Worm (Caenorhabditis elegans): ENCODE measurements around the gene dmsr-13.

Gene dmsr-13

ce11 chrV:6835242-6835641 lies 15.5 kb upstream of the dmsr-13 start, which contains the start of the genes T15B7.14 and col-143:
TSS of gene T15B7.14 (minus strand) at chrV:6835342.
TSS of gene col-143 (plus strand) at chrV:6835635.
- TF ChIP-seq ceh-27 (GFP tag; optimal IDR thresholded peaks at IDR 0.05), result no peak
- TF ChIP-seq lin-54 (GFP tag; optimal IDR thresholded peaks at IDR 0.05), result no peak
- TF ChIP-seq mes-4 (tag; optimal IDR thresholded peaks at IDR 0.05), result no peak
- no peak for TF ChIP-seq madf-6 (GFP tag; IDR thresholded peaks at IDR 0.05)
- TF ChIP-seq ceh-91 (GFP tag; IDR thresholded peaks at IDR 0.05), result no peak
- no peak for TF ChIP-seq nfya-2 (GFP tag; IDR thresholded peaks at IDR 0.05)
- no peak for TF ChIP-seq hrde-1 (tag; optimal IDR thresholded peaks at IDR 0.05; ENCODE audit: borderline replicate concordance)
- no peak for TF ChIP-seq ztf-22 (GFP tag; optimal IDR thresholded peaks at IDR 0.05)
- TF ChIP-seq C17E4.6 (GFP tag; IDR thresholded peaks at IDR 0.05), result no peak
- TF ChIP-seq nfya-1 (tag; optimal IDR thresholded peaks at IDR 0.05; ENCODE audit: borderline replicate concordance, insufficient read depth), result no peak
- no peak for TF ChIP-seq aptf-2 (GFP tag; conservative IDR thresholded peaks at IDR 0.05)
- TF ChIP-seq nfyb-1 (GFP tag; IDR thresholded peaks at IDR 0.05), result no peak
- no peak for TF ChIP-seq ztf-3 (GFP tag; optimal IDR thresholded peaks at IDR 0.05)
- no peak for TF ChIP-seq ekl-4 (GFP tag; IDR thresholded peaks at IDR 0.05)
- no peak for TF ChIP-seq F49E8.2 (tag; optimal IDR thresholded peaks at IDR 0.05; ENCODE audit: insufficient read depth)
- no peak for TF ChIP-seq B0261.1 (tag; optimal IDR thresholded peaks at IDR 0.05)
- TF ChIP-seq cebp-1 (GFP tag; IDR thresholded peaks at IDR 0.05), result no peak
- TF ChIP-seq cebp-1 (tag; optimal IDR thresholded peaks at IDR 0.05), result no peak
- no peak for TF ChIP-seq lsl-1 (GFP tag; optimal IDR thresholded peaks at IDR 0.05)
- no peak for TF ChIP-seq mcd-1 (GFP tag; IDR thresholded peaks at IDR 0.05)
- TF ChIP-seq snpc-3.4 (tag; optimal IDR thresholded peaks at IDR 0.05), result no peak

ce11 chrV:6831539-6831938 lies 11.8 kb upstream of the dmsr-13 start:
- no peak for TF ChIP-seq ceh-58 (GFP tag; IDR thresholded peaks at IDR 0.05)
- no peak for TF ChIP-seq let-607 (tag; optimal IDR thresholded peaks at IDR 0.05)
- peak; percentile 90 for TF ChIP-seq egrh-3 (GFP tag; IDR thresholded peaks at IDR 0.05)
- TF ChIP-seq zfh-2 (GFP tag; conservative IDR thresholded peaks at IDR 0.05), result peak; percentile 77

DNA sequence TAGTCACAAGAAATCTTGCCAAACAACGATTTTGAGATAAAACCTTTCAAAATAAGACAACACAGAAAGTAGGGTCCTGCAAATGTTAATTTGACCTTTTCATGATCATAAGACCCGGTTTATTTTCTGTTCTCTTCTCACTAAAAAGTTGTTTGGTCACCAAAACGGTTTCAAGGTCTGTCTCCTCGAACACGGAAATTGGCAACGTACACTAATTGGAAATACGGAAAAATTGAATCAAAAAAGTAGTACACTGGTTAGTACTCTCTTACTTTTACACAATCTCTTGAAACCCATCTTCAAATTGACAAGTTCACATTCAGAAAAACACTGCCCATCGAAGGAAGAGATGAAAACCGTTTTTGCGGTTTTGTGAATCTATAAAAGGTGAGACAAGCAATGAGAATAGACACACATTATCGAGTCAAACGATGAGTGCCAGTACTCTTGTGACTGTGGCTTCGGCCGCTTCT lies 11.1 kb upstream of the dmsr-13 start, which contains the start of gene col-142:
col-142 (plus strand) TSS at position 423 of the 473 bp plus-strand sequence.
- TF ChIP-seq hrde-1 (tag; optimal IDR thresholded peaks at IDR 0.05; ENCODE audit: borderline replicate concordance) (no peak), Y67H2A.10 (GFP tag; conservative IDR thresholded peaks at IDR 0.05) (no peak)

- TF ChIP-seq die-1 (tag; optimal IDR thresholded peaks at IDR 0.05) (no peak), egl-18 (GFP tag; IDR thresholded peaks at IDR 0.05) (0 out of 2 replicates have a peak, but pooled peaks have one; percentile 22), F37B4.10 (GFP tag; IDR thresholded peaks at IDR 0.05) (0 out of 2 replicates have a peak, but pooled peaks have one; percentile 47), Y56A3A.18 (GFP tag; IDR thresholded peaks at IDR 0.05) (no peak), egrh-3 (GFP tag; IDR thresholded peaks at IDR 0.05) (peak; percentile 94), nhr-179 (tag; optimal IDR thresholded peaks at IDR 0.05) (no peak)
Observed at ce11 chrV:6830075-6830474, 10.4 kb upstream of the dmsr-13 start.

DNA sequence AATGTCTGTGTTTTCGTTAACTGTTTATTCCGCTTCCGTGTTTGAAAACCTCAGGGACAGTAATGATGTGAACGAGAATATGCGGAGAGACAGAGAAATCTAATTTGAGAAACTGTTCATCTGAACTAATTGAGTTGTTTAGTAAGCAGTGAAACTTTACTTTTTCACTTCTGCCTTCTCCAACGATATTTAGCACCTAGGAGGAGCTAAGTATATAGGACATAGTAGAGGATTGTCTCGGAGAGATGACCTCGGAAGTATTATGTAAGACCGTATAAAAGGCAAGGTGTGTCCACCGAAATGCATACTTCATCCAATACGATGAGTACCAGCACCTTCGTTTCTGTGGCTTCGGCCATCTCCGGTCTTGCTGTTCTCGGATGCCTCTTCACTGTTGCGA lies 9.7 kb upstream of the dmsr-13 start, which contains the start of gene col-141:
col-141 (plus strand) TSS at position 301 of the 400 bp plus-strand sequence.
- TF ChIP-seq cebp-1 (GFP tag; IDR thresholded peaks at IDR 0.05), result no peak
- TF ChIP-seq cebp-1 (tag; optimal IDR thresholded peaks at IDR 0.05), result no peak
- no peak for TF ChIP-seq K12H6.12 (tag; optimal IDR thresholded peaks at IDR 0.05)
- TF ChIP-seq mxl-1 (tag; optimal IDR thresholded peaks at IDR 0.05), result no peak
- TF ChIP-seq nhr-80 (tag; optimal IDR thresholded peaks at IDR 0.05), result no peak
- TF ChIP-seq B0336.3 (GFP tag; IDR thresholded peaks at IDR 0.05), result no peak
- TF ChIP-seq snpc-3.4 (tag; optimal IDR thresholded peaks at IDR 0.05), result no peak
